Worm (Caenorhabditis elegans) whole organism, mixed stage, embryonic: ENCODE results near the gene ZK1290.15.

Experiments
- ces-1 ChIP-seq: fragments of 150-350 bp; optimal IDR thresholded peaks from 2 replicates; lab custom pipeline; 2014; ENCODE audit warnings: missing biosample characterization, missing genetic modification reagents, missing genetic modification characterization
- lsy-2 ChIP-seq: fragments of 150-350 bp; optimal IDR thresholded peaks from 2 replicates; lab custom pipeline; 2014; ENCODE audit warnings: missing biosample characterization, missing genetic modification characterization
- mep-1 ChIP-seq: fragments of 150-350 bp; optimal IDR thresholded peaks from 2 replicates; lab custom pipeline; 2017; ENCODE audit warnings: missing biosample characterization, missing genetic modification reagents, missing genetic modification characterization, inconsistent platforms
- nhr-237 ChIP-seq: fragments of 150-350 bp; optimal IDR thresholded peaks from 2 replicates; lab custom pipeline; 2014; ENCODE audit warnings: missing biosample characterization, missing genetic modification characterization
- nhr-28 ChIP-seq: fragments of 150-350 bp; optimal IDR thresholded peaks from 2 replicates; lab custom pipeline; 2014; ENCODE audit warnings: missing biosample characterization, missing genetic modification characterization
- pha-4 ChIP-seq: fragments of 150-350 bp; optimal IDR thresholded peaks from 2 replicates; lab custom pipeline; 2018; ENCODE audit warnings: missing biosample characterization, missing genetic modification reagents, missing genetic modification characterization
- snpc-4 ChIP-seq: fragments of 150-350 bp; optimal IDR thresholded peaks from 2 replicates; lab custom pipeline; 2014; ENCODE audit warnings: missing biosample characterization, missing genetic modification characterization
- sptf-1 ChIP-seq: sonication (generic microtip); optimal IDR thresholded peaks from 2 replicates; lab custom pipeline; 2017; ENCODE audit warnings: mild to moderate bottlenecking, missing genetic modification characterization, moderate library complexity, missing compliant biosample characterization
- unc-62 ChIP-seq: fragments of 150-350 bp; optimal IDR thresholded peaks from 2 replicates; lab custom pipeline; 2014; ENCODE audit warnings: missing biosample characterization, missing genetic modification reagents, missing genetic modification characterization

- TF ChIP-seq pha-4 = no peak
- no peak for TF ChIP-seq nhr-237 (tag; lab: Kevin White, UChicago)
- TF ChIP-seq lsy-2 (tag; lab: Kevin White, UChicago) = no peak
- TF ChIP-seq sptf-1 (tag; lab: Kevin White, UChicago) = no peak
- no peak for TF ChIP-seq nhr-28 (tag; lab: Kevin White, UChicago)
- no peak for TF ChIP-seq mep-1 (tag; lab: Kevin White, UChicago)
- no peak for TF ChIP-seq unc-62 (GFP tag; lab: Kevin White, UChicago)
- TF ChIP-seq ces-1 (GFP tag; lab: Kevin White, UChicago) = no peak
- TF ChIP-seq snpc-4 = no peak
Observed at ce11 chrII:7548044-7548443, 24.7 kb downstream of the ZK1290.15 start, which contains the start of gene fbxa-224.
